Fruit fly (Drosophila melanogaster) whole organism, embryonic: ENCODE data around the gene tbrd-1.
A peak's percentile ranks its signal among the peaks of the same experiment; 100 is the strongest.

Source experiments
- Blimp-1 ChIP-seq: fragments of 200-800 bp; sonication (Bioruptor generic); optimal IDR thresholded peaks from 3 replicates; lab custom pipeline; 2018; ENCODE audit warnings: missing biosample characterization, missing genetic modification characterization, mild to moderate bottlenecking, moderate library complexity, missing genetic modification reagents
- CG10565 ChIP-seq: fragments of 200-800 bp; sonication (Bioruptor generic); optimal IDR thresholded peaks from 3 replicates; lab custom pipeline; 2016; ENCODE audit warnings: missing biosample characterization, mild to moderate bottlenecking, missing genetic modification characterization
- CG11504 ChIP-seq: fragments of 200-800 bp; sonication (Bioruptor generic); optimal IDR thresholded peaks from 3 replicates; lab custom pipeline; 2019; ENCODE audit warnings: missing biosample characterization, mild to moderate bottlenecking, missing genetic modification characterization, moderate library complexity
- CG11696 ChIP-seq: fragments of 200-800 bp; sonication (Bioruptor generic); IDR thresholded peaks from 2 replicates; pipeline ENCODE4 v1.3.6; 2022; ENCODE audit warnings: missing biosample characterization, missing genetic modification characterization
- CG12391 ChIP-seq: fragments of 200-800 bp; sonication (Bioruptor generic); optimal IDR thresholded peaks from 3 replicates; lab custom pipeline; 2018; ENCODE audit warnings: missing biosample characterization, mild to moderate bottlenecking, missing genetic modification characterization, moderate library complexity
- CG13424 ChIP-seq: fragments of 200-800 bp; sonication (Bioruptor generic); optimal IDR thresholded peaks from 2 replicates; lab custom pipeline; 2019; ENCODE audit warnings: missing biosample characterization, mild to moderate bottlenecking, missing genetic modification characterization, moderate library complexity
- CG13775 ChIP-seq: fragments of 200-800 bp; sonication (Bioruptor generic); optimal IDR thresholded peaks from 3 replicates; lab custom pipeline; 2017; ENCODE audit warnings: missing biosample characterization, mild to moderate bottlenecking, missing genetic modification characterization
- CG14014 ChIP-seq: fragments of 200-800 bp; sonication (Bioruptor generic); IDR thresholded peaks from 2 replicates; pipeline ENCODE4 v1.3.6; 2022; ENCODE audit warnings: missing biosample characterization, missing genetic modification characterization
- CG14965 ChIP-seq: fragments of 200-800 bp; sonication (Bioruptor generic); optimal IDR thresholded peaks from 2 replicates; lab custom pipeline; 2016; ENCODE audit warnings: missing biosample characterization, missing genetic modification characterization, borderline replicate concordance
- CG15011 ChIP-seq: fragments of 200-800 bp; sonication (Bioruptor generic); optimal IDR thresholded peaks from 3 replicates; lab custom pipeline; 2018; ENCODE audit warnings: missing biosample characterization, mild to moderate bottlenecking, missing genetic modification characterization
- CG1529 ChIP-seq: fragments of 200-800 bp; sonication (Bioruptor generic); optimal IDR thresholded peaks from 3 replicates; lab custom pipeline; 2018; ENCODE audit warnings: missing biosample characterization, missing genetic modification characterization
- CG15601 ChIP-seq: fragments of 200-800 bp; sonication (Bioruptor generic); optimal IDR thresholded peaks from 3 replicates; lab custom pipeline; 2019; ENCODE audit warnings: missing biosample characterization, mild to moderate bottlenecking, missing genetic modification characterization, moderate library complexity
- CG1602 ChIP-seq: fragments of 200-800 bp; sonication (Bioruptor generic); optimal IDR thresholded peaks from 3 replicates; lab custom pipeline; 2016; ENCODE audit warnings: missing biosample characterization, missing genetic modification characterization
- CG16779 ChIP-seq: fragments of 200-800 bp; sonication (Bioruptor generic); IDR thresholded peaks from 2 replicates; pipeline ENCODE4 v1.3.6; 2022; ENCODE audit warnings: missing biosample characterization, missing genetic modification characterization
- CG16815 ChIP-seq: fragments of 200-800 bp; sonication (Bioruptor generic); optimal IDR thresholded peaks from 3 replicates; lab custom pipeline; 2017; ENCODE audit warnings: missing biosample characterization, mild to moderate bottlenecking, missing genetic modification characterization
- CG17361 ChIP-seq: fragments of 200-800 bp; sonication (Bioruptor generic); IDR thresholded peaks from 3 replicates; pipeline ENCODE4 v1.3.6; 2022; ENCODE audit warnings: missing biosample characterization, missing genetic modification characterization
- CG17802 ChIP-seq: fragments of 200-800 bp; sonication (Bioruptor generic); optimal IDR thresholded peaks from 2 replicates; lab custom pipeline; 2018; ENCODE audit warnings: missing biosample characterization, mild to moderate bottlenecking, missing genetic modification characterization, moderate library complexity
- CG17912 ChIP-seq: fragments of 200-800 bp; sonication (Bioruptor generic); optimal IDR thresholded peaks from 2 replicates; lab custom pipeline; 2018; ENCODE audit warnings: missing biosample characterization, mild to moderate bottlenecking, missing genetic modification characterization
- CG2199 ChIP-seq: fragments of 200-800 bp; sonication (Bioruptor generic); IDR thresholded peaks from 3 replicates; pipeline ENCODE4 v1.3.6; 2022; ENCODE audit warnings: missing biosample characterization, missing genetic modification characterization
- CG30403 ChIP-seq: fragments of 200-800 bp; sonication (Bioruptor generic); optimal IDR thresholded peaks from 3 replicates; lab custom pipeline; 2016; ENCODE audit warnings: missing biosample characterization, missing genetic modification characterization
- CG31365 ChIP-seq: fragments of 200-800 bp; sonication (Bioruptor generic); optimal IDR thresholded peaks from 2 replicates; lab custom pipeline; 2018; ENCODE audit warnings: missing biosample characterization, mild to moderate bottlenecking, missing genetic modification characterization
- CG32532 ChIP-seq: fragments of 200-800 bp; sonication (Bioruptor generic); IDR thresholded peaks from 2 replicates; pipeline ENCODE4 v1.3.6; 2022; ENCODE audit warnings: missing biosample characterization, missing genetic modification characterization
- CG32772 ChIP-seq: fragments of 200-800 bp; sonication (Bioruptor generic); IDR thresholded peaks from 2 replicates; pipeline ENCODE4 v1.3.6; 2022; ENCODE audit warnings: missing biosample characterization, missing genetic modification characterization
- CG33213 ChIP-seq: fragments of 200-800 bp; sonication (Bioruptor generic); optimal IDR thresholded peaks from 3 replicates; lab custom pipeline; 2016; ENCODE audit warnings: missing biosample characterization, missing genetic modification characterization
- CG7839 ChIP-seq: fragments of 200-800 bp; sonication (Bioruptor generic); optimal IDR thresholded peaks from 3 replicates; lab custom pipeline; 2018; ENCODE audit warnings: missing biosample characterization, mild to moderate bottlenecking, missing genetic modification characterization, moderate library complexity
- CG8281 ChIP-seq: fragments of 200-800 bp; sonication (Bioruptor generic); optimal IDR thresholded peaks from 2 replicates; lab custom pipeline; 2018; ENCODE audit warnings: missing biosample characterization, mild to moderate bottlenecking, missing genetic modification characterization, moderate library complexity
- CoRest ChIP-seq: fragments of 200-800 bp; sonication (Bioruptor generic); optimal IDR thresholded peaks from 3 replicates; lab custom pipeline; 2018; ENCODE audit warnings: missing biosample characterization, mild to moderate bottlenecking, missing genetic modification characterization, moderate library complexity
- D19B ChIP-seq: fragments of 200-800 bp; sonication (Bioruptor generic); optimal IDR thresholded peaks from 2 replicates; lab custom pipeline; 2017; ENCODE audit warnings: missing biosample characterization, mild to moderate bottlenecking, missing genetic modification characterization
- Dfd ChIP-seq, 2 experiments: fragments of >200 bp; optimal IDR thresholded peaks; 2 replicates each; lab custom pipeline; 2017; ENCODE audit warnings: missing biosample characterization in 2 of 2, missing genetic modification characterization in 2 of 2
- Med ChIP-seq: fragments of 200-800 bp; sonication (Bioruptor generic); peaks from one replicate; lab custom pipeline; 2016; ENCODE audit warnings: missing biosample characterization, missing genetic modification characterization, mild to moderate bottlenecking, inconsistent platforms, moderate library complexity
- Meics ChIP-seq: fragments of 200-800 bp; sonication (Bioruptor generic); optimal IDR thresholded peaks from 2 replicates; lab custom pipeline; 2017; ENCODE audit warnings: missing biosample characterization, mild to moderate bottlenecking, missing genetic modification characterization
- Mes4 ChIP-seq: fragments of 200-800 bp; sonication (Bioruptor generic); optimal IDR thresholded peaks from 2 replicates; lab custom pipeline; 2016; ENCODE audit warnings: missing biosample characterization, missing genetic modification characterization
- Oli ChIP-seq: fragments of 200-800 bp; sonication (Bioruptor generic); optimal IDR thresholded peaks from 2 replicates; lab custom pipeline; 2018; ENCODE audit warnings: missing biosample characterization, mild to moderate bottlenecking, missing genetic modification characterization, moderate library complexity
- Sox100B ChIP-seq: fragments of 200-800 bp; sonication (Bioruptor generic); optimal IDR thresholded peaks from 3 replicates; lab custom pipeline; 2018; ENCODE audit warnings: missing biosample characterization, mild to moderate bottlenecking, missing genetic modification characterization
- Sox102F ChIP-seq: fragments of 200-800 bp; sonication (Bioruptor generic); optimal IDR thresholded peaks from 2 replicates; lab custom pipeline; 2018; ENCODE audit warnings: missing biosample characterization, mild to moderate bottlenecking, missing genetic modification characterization, moderate library complexity
- Taf1 ChIP-seq: fragments of 200-800 bp; sonication (Bioruptor generic); IDR thresholded peaks from 2 replicates; pipeline ENCODE4 v1.3.6; 2022; ENCODE audit warnings: missing biosample characterization, missing genetic modification characterization
- bbx ChIP-seq: fragments of 200-800 bp; sonication (Bioruptor generic); IDR thresholded peaks from 2 replicates; pipeline ENCODE4 v1.3.6; 2022; ENCODE audit warnings: missing biosample characterization, missing genetic modification characterization; ENCODE audit not compliant: partially characterized antibody
- bowl ChIP-seq: fragments of 200-800 bp; sonication (Bioruptor generic); IDR thresholded peaks from 2 replicates; pipeline ENCODE4 v1.3.6; 2022; ENCODE audit warnings: missing biosample characterization, missing genetic modification characterization
- caup ChIP-seq: fragments of 200-800 bp; sonication (Bioruptor generic); optimal IDR thresholded peaks from 3 replicates; lab custom pipeline; 2017; ENCODE audit warnings: missing biosample characterization, mild to moderate bottlenecking, missing genetic modification characterization, moderate library complexity; ENCODE audit not compliant: severe bottlenecking
- dm ChIP-seq: fragments of 200-800 bp; sonication (Bioruptor generic); optimal IDR thresholded peaks from 3 replicates; lab custom pipeline; 2016; ENCODE audit warnings: missing biosample characterization, missing genetic modification characterization
- gfzf ChIP-seq: fragments of 200-800 bp; sonication (Bioruptor generic); optimal IDR thresholded peaks from 2 replicates; lab custom pipeline; 2016; ENCODE audit warnings: missing biosample characterization, mild to moderate bottlenecking, missing genetic modification characterization, moderate library complexity
- gro ChIP-seq: fragments of 200-800 bp; sonication (Bioruptor generic); optimal IDR thresholded peaks from 2 replicates; lab custom pipeline; 2016; ENCODE audit warnings: missing biosample characterization, missing genetic modification characterization
- lmd ChIP-seq: fragments of 200-800 bp; sonication (Bioruptor generic); IDR thresholded peaks from 2 replicates; pipeline ENCODE4 v1.3.6; 2022; ENCODE audit warnings: missing biosample characterization, missing genetic modification characterization
- pita ChIP-seq: fragments of 200-800 bp; sonication (Bioruptor generic); optimal IDR thresholded peaks from 2 replicates; lab custom pipeline; 2017; ENCODE audit warnings: missing biosample characterization, mild to moderate bottlenecking, missing genetic modification characterization
- pros ChIP-seq: fragments of 200-800 bp; sonication (Bioruptor generic); optimal IDR thresholded peaks from 3 replicates; lab custom pipeline; 2019; ENCODE audit warnings: missing biosample characterization, mild to moderate bottlenecking, missing genetic modification characterization, moderate library complexity
- run ChIP-seq: fragments of 200-800 bp; sonication (Bioruptor generic); optimal IDR thresholded peaks from 3 replicates; lab custom pipeline; 2018; ENCODE audit warnings: missing biosample characterization, mild to moderate bottlenecking, missing genetic modification characterization
- sima ChIP-seq: fragments of 200-800 bp; sonication (Bioruptor generic); optimal IDR thresholded peaks from 2 replicates; lab custom pipeline; 2016; ENCODE audit warnings: missing biosample characterization, missing genetic modification characterization
- slou ChIP-seq: fragments of 200-800 bp; sonication (Bioruptor generic); optimal IDR thresholded peaks from 3 replicates; lab custom pipeline; 2016; ENCODE audit warnings: missing biosample characterization, missing genetic modification characterization
- vvl ChIP-seq: fragments of 200-800 bp; sonication (Bioruptor generic); IDR thresholded peaks from 2 replicates; pipeline ENCODE4 v1.3.6; 2022; ENCODE audit warnings: missing biosample characterization, missing genetic modification characterization
- z ChIP-seq: fragments of 200-800 bp; sonication (Bioruptor generic); IDR thresholded peaks from 3 replicates; pipeline ENCODE4 v1.3.6; 2022; ENCODE audit warnings: missing biosample characterization, missing genetic modification characterization

tbrd-1 gene

DNA sequence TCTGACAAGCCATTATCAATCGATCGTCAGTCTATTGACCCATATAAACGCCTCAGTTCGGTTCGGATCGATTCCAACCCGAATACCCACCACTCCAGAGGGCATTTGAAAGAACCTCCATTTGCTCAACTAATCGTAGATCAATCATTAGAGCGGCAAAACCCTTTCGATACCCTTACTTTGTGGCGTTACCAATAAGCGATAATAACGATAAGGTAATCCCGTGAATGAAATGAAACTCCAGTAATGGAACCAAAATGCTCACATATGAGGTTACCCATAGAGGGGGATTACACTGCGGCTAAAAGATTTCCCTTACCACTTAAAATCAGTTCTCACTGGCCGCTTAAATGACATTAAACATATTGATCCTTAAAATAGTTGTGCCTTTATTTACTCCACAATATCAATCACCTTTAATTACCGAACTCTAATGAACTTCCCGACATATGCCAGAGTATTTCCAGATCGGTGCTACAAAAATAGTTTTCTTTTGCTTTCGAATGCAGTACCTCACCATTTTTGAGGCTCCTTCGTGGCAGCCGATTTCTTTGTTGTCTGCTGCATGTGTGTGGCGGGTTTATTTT is 20.7 kb downstream of the tbrd-1 start (continued):
- TF ChIP-seq CG15011 (no peak), Sox100B (GFP tag; lab: Kevin White, UChicago) (peak; percentile 37), CG32772 (no peak), z (no peak), CoRest (peak; percentile 25), CG8281 (peak; percentile 5), slou (GFP tag; lab: Kevin White, UChicago) (no peak), CG17912 (GFP tag; lab: Kevin White, UChicago) (no peak), CG30403 (GFP tag; lab: Kevin White, UChicago) (peak; percentile 12), CG16815 (peak; percentile 8), pita (GFP tag; lab: Kevin White, UChicago) (no peak), run (tag; lab: Kevin White, UChicago) (no peak), Sox102F (GFP tag; lab: Kevin White, UChicago) (peak; percentile 66), dm (no peak), bbx (GFP tag; lab: Robert Waterston, UW) (no peak), CG13775 (no peak), Mes4 (GFP tag; lab: Kevin White, UChicago) (no peak), gro (GFP tag; lab: Kevin White, UChicago) (no peak), Meics (no peak), Oli (tag; lab: Kevin White, UChicago) (peak; percentile 47), CG7839 (tag; lab: Kevin White, UChicago) (peak; percentile 31), gfzf (GFP tag; lab: Kevin White, UChicago) (no peak), CG11504 (tag; lab: Kevin White, UChicago) (peak; percentile 57), CG12391 (tag; lab: Kevin White, UChicago) (peak; percentile 57), CG13424 (tag; lab: Kevin White, UChicago) (peak; percentile 25), CG2199 (no peak; the same call in 2 of the 3 replicates), caup (GFP tag; lab: Kevin White, UChicago) (no peak), CG17361 (peak; percentile 42; the same call in 1 of the 3 replicates), bowl (GFP tag; lab: Robert Waterston, UW) (no peak), Dfd (GFP tag; optimal IDR thresholded peaks at IDR 0.05; lab: Kevin White, UChicago) (no peak), Taf1 (GFP tag; lab: Robert Waterston, UW) (no peak), pros (no peak), D19B (GFP tag; lab: Kevin White, UChicago) (no peak), CG16779 (no peak), CG10565 (GFP tag; lab: Kevin White, UChicago) (no peak), CG1602 (GFP tag; lab: Kevin White, UChicago) (peak; percentile 14), CG14014 (GFP tag; lab: Robert Waterston, UW) (no peak), vvl (GFP tag; lab: Robert Waterston, UW) (0 out of 2 replicates have a peak, but pooled peaks have one; percentile 10), lmd (GFP tag; lab: Robert Waterston, UW) (no peak; the same call in 1 of the 2 replicates), CG31365 (tag; lab: Kevin White, UChicago) (no peak), CG33213 (GFP tag; lab: Kevin White, UChicago) (no peak), CG14965 (GFP tag; lab: Kevin White, UChicago) (no peak), CG15601 (tag; lab: Kevin White, UChicago) (peak; percentile 27), CG1529 (GFP tag; lab: Kevin White, UChicago) (peak; percentile 0), CG11696 (GFP tag; lab: Robert Waterston, UW) (no peak), Blimp-1 (GFP tag; lab: Kevin White, UChicago) (peak; percentile 59), CG17802 (tag; lab: Kevin White, UChicago) (peak; percentile 6), CG32532 (GFP tag; lab: Robert Waterston, UW) (no peak), Med (GFP tag; lab: Kevin White, UChicago) (peak; percentile 75), sima (GFP tag; lab: Kevin White, UChicago) (no peak)
